Fruit fly (Drosophila melanogaster) whole organism, embryonic: ENCODE data around the gene Or19b.
"Not testable (repeated sequence)": the region's sequence is repeated elsewhere in the genome, so short reads cannot be mapped to it uniquely, and the experiment has no call there.

Experiments
- CG12391 ChIP-seq: fragments of 200-800 bp; sonication (Bioruptor generic); optimal IDR thresholded peaks from 3 replicates; lab custom pipeline; 2018; ENCODE audit warnings: missing biosample characterization, mild to moderate bottlenecking, missing genetic modification characterization, moderate library complexity
- CG14050 ChIP-seq: fragments of 200-800 bp; sonication (Bioruptor generic); IDR thresholded peaks from 3 replicates; pipeline ENCODE4 v1.3.6; 2022; ENCODE audit warnings: missing biosample characterization, missing genetic modification characterization
- CG17361 ChIP-seq: fragments of 200-800 bp; sonication (Bioruptor generic); IDR thresholded peaks from 3 replicates; pipeline ENCODE4 v1.3.6; 2022; ENCODE audit warnings: missing biosample characterization, missing genetic modification characterization
- CG3163 ChIP-seq: fragments of 200-800 bp; sonication (Bioruptor generic); optimal IDR thresholded peaks from 3 replicates; lab custom pipeline; 2016; ENCODE audit warnings: missing biosample characterization, missing genetic modification characterization
- CG4282 ChIP-seq: fragments of 200-800 bp; sonication (Bioruptor generic); optimal IDR thresholded peaks from 2 replicates; lab custom pipeline; 2016; ENCODE audit warnings: missing biosample characterization, missing genetic modification characterization
- CTCF ChIP-seq: fragments of 200-800 bp; sonication (Bioruptor generic); optimal IDR thresholded peaks from 2 replicates; lab custom pipeline; 2017; ENCODE audit warnings: missing biosample characterization, mild to moderate bottlenecking, missing genetic modification characterization, moderate library complexity
- Chrac-16 ChIP-seq: fragments of 200-800 bp; sonication (Bioruptor generic); optimal IDR thresholded peaks from 3 replicates; lab custom pipeline; 2016; ENCODE audit warnings: missing biosample characterization, missing genetic modification characterization
- D ChIP-seq, 2 experiments: fragments of 200-800 bp in 1 of 2; fragments of >200 bp in 1 of 2; sonication (Bioruptor generic) in 1 of 2; optimal IDR thresholded peaks; 2 replicates in 1 of 2; 3 replicates in 1 of 2; lab custom pipeline; 2017; ENCODE audit warnings: mild to moderate bottlenecking in 1 of 2, missing biosample characterization in 1 of 2, missing genetic modification characterization in 1 of 2, missing genetic modification reagents in 1 of 2
- Dek ChIP-seq: fragments of 200-800 bp; sonication (Bioruptor generic); optimal IDR thresholded peaks from 3 replicates; lab custom pipeline; 2019; ENCODE audit warnings: missing biosample characterization, mild to moderate bottlenecking, missing genetic modification characterization, moderate library complexity
- Dip2 ChIP-seq: fragments of 200-800 bp; sonication (Bioruptor generic); IDR thresholded peaks from 2 replicates; pipeline ENCODE4 v1.3.6; 2022; ENCODE audit warnings: missing biosample characterization, missing genetic modification characterization
- E2f1 ChIP-seq: fragments of 200-800 bp; sonication (Bioruptor generic); IDR thresholded peaks from 2 replicates; pipeline ENCODE4 v1.3.6; 2022; ENCODE audit warnings: missing biosample characterization, missing genetic modification characterization
- HLH4C ChIP-seq: fragments of 200-800 bp; sonication (Bioruptor generic); IDR thresholded peaks from 3 replicates; pipeline ENCODE4 v1.3.6; 2022; ENCODE audit warnings: missing biosample characterization, missing genetic modification characterization; ENCODE audit not compliant: partially characterized antibody
- Hr78 ChIP-seq, 2 experiments: fragments of 200-800 bp in 1 of 2; fragments of >200 bp in 1 of 2; sonication (Bioruptor generic) in 1 of 2; optimal IDR thresholded peaks; 2 replicates each; lab custom pipeline; 2017 to 2019; ENCODE audit warnings: missing biosample characterization in 2 of 2, missing genetic modification characterization in 2 of 2, mild to moderate bottlenecking in 1 of 2, moderate library complexity in 1 of 2
- Mrtf ChIP-seq: fragments of 200-800 bp; sonication (Bioruptor generic); IDR thresholded peaks from 3 replicates; pipeline ENCODE4 v1.3.6; 2022; ENCODE audit warnings: missing biosample characterization, missing genetic modification characterization
- Nf-YA ChIP-seq: fragments of 200-800 bp; sonication (Bioruptor generic); IDR thresholded peaks from 2 replicates; pipeline ENCODE4 v1.3.6; 2022; ENCODE audit warnings: missing biosample characterization, missing genetic modification characterization
- ab ChIP-seq: fragments of 200-800 bp; sonication (Bioruptor generic); optimal IDR thresholded peaks from 2 replicates; lab custom pipeline; 2016; ENCODE audit warnings: missing biosample characterization, missing genetic modification characterization
- abd-A ChIP-seq: fragments of 200-800 bp; sonication (Bioruptor generic); optimal IDR thresholded peaks from 3 replicates; lab custom pipeline; 2019; ENCODE audit warnings: missing biosample characterization, mild to moderate bottlenecking, missing genetic modification characterization, moderate library complexity
- cad ChIP-seq: fragments of >200 bp; optimal IDR thresholded peaks from 2 replicates; lab custom pipeline; 2017; ENCODE audit warnings: missing biosample characterization, missing genetic modification characterization
- chinmo ChIP-seq: fragments of 200-800 bp; sonication (Bioruptor generic); IDR thresholded peaks from 4 replicates; pipeline ENCODE4 v1.3.6; 2022; ENCODE audit warnings: missing biosample characterization, missing genetic modification characterization; ENCODE audit not compliant: partially characterized antibody
- dmrt11E ChIP-seq: fragments of 200-800 bp; sonication (Bioruptor generic); optimal IDR thresholded peaks from 3 replicates; lab custom pipeline; 2018; ENCODE audit warnings: missing biosample characterization, mild to moderate bottlenecking, missing genetic modification characterization, moderate library complexity
- fd96Cb ChIP-seq: fragments of 200-800 bp; sonication (Bioruptor generic); optimal IDR thresholded peaks from 2 replicates; lab custom pipeline; 2018; ENCODE audit warnings: missing biosample characterization, mild to moderate bottlenecking, missing genetic modification characterization, moderate library complexity
- grau ChIP-seq: fragments of 200-800 bp; optimal IDR thresholded peaks from 3 replicates; lab custom pipeline; 2019; ENCODE audit warnings: missing biosample characterization, mild to moderate bottlenecking, missing genetic modification characterization, moderate library complexity
- insv ChIP-seq, 2 experiments: fragments of 200-800 bp; sonication (Bioruptor generic); optimal IDR thresholded peaks; 3 replicates each; lab custom pipeline; 2016 to 2018; ENCODE audit warnings: missing biosample characterization in 2 of 2, missing genetic modification characterization in 2 of 2
- inv ChIP-seq: fragments of 200-800 bp; sonication (Bioruptor generic); IDR thresholded peaks from 2 replicates; pipeline ENCODE4 v1.3.6; 2022; ENCODE audit warnings: missing biosample characterization, missing genetic modification characterization; ENCODE audit not compliant: partially characterized antibody
- mam ChIP-seq: fragments of 200-800 bp; sonication (Bioruptor generic); optimal IDR thresholded peaks from 3 replicates; lab custom pipeline; 2016; ENCODE audit warnings: missing biosample characterization, missing genetic modification characterization
- org-1 ChIP-seq: fragments of 200-800 bp; sonication (Bioruptor generic); optimal IDR thresholded peaks from 2 replicates; lab custom pipeline; 2017; ENCODE audit warnings: missing biosample characterization, missing genetic modification characterization
- pzg ChIP-seq: fragments of 200-800 bp; sonication (Bioruptor generic); optimal IDR thresholded peaks from 3 replicates; lab custom pipeline; 2018; ENCODE audit warnings: missing biosample characterization, mild to moderate bottlenecking, missing genetic modification characterization, moderate library complexity
- sisA ChIP-seq: fragments of 200-800 bp; sonication (Bioruptor generic); IDR thresholded peaks from 2 replicates; pipeline ENCODE4 v1.3.6; 2022; ENCODE audit warnings: missing biosample characterization, missing genetic modification characterization
- stwl ChIP-seq: fragments of 200-800 bp; sonication (Bioruptor generic); optimal IDR thresholded peaks from 3 replicates; lab custom pipeline; 2018; ENCODE audit warnings: missing biosample characterization, mild to moderate bottlenecking, missing genetic modification characterization, moderate library complexity
- toy ChIP-seq: fragments of 200-800 bp; sonication (Bioruptor generic); IDR thresholded peaks from 2 replicates; pipeline ENCODE4 v1.3.6; 2022; ENCODE audit warnings: missing biosample characterization, missing genetic modification characterization
- trem ChIP-seq: fragments of 200-800 bp; optimal IDR thresholded peaks from 3 replicates; lab custom pipeline; 2019; ENCODE audit warnings: missing biosample characterization, mild to moderate bottlenecking, missing genetic modification characterization, moderate library complexity
- wdn ChIP-seq: fragments of 200-800 bp; sonication (Bioruptor generic); IDR thresholded peaks from 2 replicates; pipeline ENCODE4 v1.3.6; 2022; ENCODE audit warnings: missing biosample characterization, missing genetic modification characterization
- wek ChIP-seq: fragments of 200-800 bp; sonication (Bioruptor generic); optimal IDR thresholded peaks from 3 replicates; lab custom pipeline; 2018; ENCODE audit warnings: missing biosample characterization, mild to moderate bottlenecking, missing genetic modification characterization, moderate library complexity
- zfh2 ChIP-seq: fragments of 200-800 bp; sonication (Bioruptor generic); optimal IDR thresholded peaks from 2 replicates; lab custom pipeline; 2016; ENCODE audit warnings: missing biosample characterization, missing genetic modification characterization

Or19b gene

DNA sequence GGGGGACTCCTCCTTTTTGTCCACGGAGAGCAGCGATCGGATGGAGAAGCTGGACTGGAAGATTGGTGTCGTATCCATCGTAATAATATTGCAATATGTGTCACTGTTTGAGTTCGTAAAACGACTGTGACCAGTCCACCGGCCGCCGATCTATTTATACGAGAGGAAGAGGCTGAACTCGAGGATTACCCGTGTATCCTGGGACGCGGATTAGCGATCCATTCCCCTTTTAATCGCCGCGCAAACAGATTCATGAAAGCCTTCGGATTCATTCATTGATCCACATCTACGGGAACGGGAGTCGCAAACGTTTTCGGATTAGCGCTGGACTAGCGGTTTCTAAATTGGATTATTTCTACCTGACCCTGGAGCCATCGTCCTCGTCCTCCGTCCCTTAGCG is 1.9 kb upstream of the Or19b start, which contains the start of gene fd19B:
Gene fd19B, minus strand, starts transcription at position 101 of the 400 bp plus-strand sequence.
- TF ChIP-seq CG12391 (tag; lab: Kevin White, UChicago) (no peak), ab (GFP tag; lab: Kevin White, UChicago) (no peak), Chrac-16 (GFP tag; lab: Kevin White, UChicago) (no peak), cad (GFP tag; lab: Kevin White, UChicago) (no peak), abd-A (tag; lab: Kevin White, UChicago) (no peak), Mrtf (no peak), CG4282 (GFP tag; lab: Kevin White, UChicago) (no peak), org-1 (GFP tag; lab: Kevin White, UChicago) (no peak), sisA (GFP tag; lab: Robert Waterston, UW) (no peak), mam (GFP tag; lab: Kevin White, UChicago) (no peak)
- TF ChIP-seq, all 482 proteins: peak for 0

DNA sequence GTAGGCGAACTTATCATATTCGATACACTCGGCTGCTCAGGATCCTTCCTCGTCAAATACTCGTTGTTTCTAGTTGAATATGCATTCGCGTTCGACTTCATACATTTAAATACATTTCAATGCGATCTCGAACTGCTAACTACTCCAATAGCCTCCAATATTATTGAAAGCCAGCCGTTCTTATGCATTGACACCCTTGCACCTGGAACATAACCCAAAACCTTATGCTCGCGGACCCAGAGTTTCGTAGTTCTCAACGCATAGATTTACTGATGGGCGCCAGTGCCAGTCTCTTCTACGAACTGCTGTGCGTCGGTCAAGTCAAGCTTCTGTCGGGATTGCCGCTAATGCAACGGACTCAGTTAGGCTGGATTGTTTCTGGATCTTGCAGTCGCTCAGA is 2.2 kb downstream of the Or19b start, which contains the start of gene CG42581:
Gene CG42581, minus strand, starts transcription at position 101 of the 400 bp plus-strand sequence.
- not testable (repeated sequence) for TF ChIP-seq D (optimal IDR thresholded peaks at IDR 0.05; lab: Kevin White, UChicago); D (GFP tag; optimal IDR thresholded peaks at IDR 0.05; lab: Kevin White, UChicago); CG12391 (tag; lab: Kevin White, UChicago); grau

DNA sequence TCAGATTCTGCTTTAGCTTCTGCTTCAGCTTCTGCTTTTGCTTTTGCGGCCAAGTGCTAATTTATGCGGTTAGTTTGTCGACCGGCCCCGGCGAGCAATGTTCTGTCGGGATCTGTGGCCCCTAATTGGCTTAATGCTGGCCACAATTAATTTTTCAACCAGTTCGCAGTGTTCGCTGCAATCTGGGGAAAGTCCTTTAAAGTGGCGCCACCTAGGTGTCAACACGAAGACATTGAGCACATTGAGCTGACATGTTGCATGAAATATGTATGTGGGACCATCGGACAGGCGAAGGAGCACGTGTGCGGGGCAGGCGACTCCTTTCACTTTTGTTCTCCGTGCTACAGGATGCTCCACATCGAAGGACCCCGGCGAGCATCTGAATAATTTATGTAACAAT is 10.8 kb downstream of the Or19b start:
- TF ChIP-seq pzg (GFP tag; lab: Kevin White, UChicago) (no peak), CTCF (GFP tag; lab: Kevin White, UChicago) (peak; percentile 72), Dip2 (GFP tag; lab: Robert Waterston, UW) (peak; percentile 53)

DNA sequence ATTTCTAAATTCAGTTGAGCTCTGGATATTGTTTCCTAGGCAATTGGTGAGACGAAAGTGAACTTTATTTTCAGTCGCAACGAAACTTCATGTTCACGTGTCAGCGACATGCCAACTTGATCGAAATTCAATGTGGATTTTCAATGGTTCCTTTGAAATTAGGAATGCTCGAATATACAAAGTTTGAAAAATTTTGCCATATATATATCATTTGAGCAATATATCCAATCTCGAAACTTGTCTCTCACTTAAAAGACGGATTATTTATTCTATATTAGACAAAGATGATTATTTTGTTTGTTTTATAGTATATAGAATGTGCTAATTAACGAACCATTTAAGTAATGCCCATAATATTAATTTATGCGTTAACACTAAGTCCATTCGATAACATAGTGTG is 16.3 kb downstream of the Or19b start, which contains the start of gene karr:
Gene karr, minus strand, starts transcription at position 101 of the 400 bp plus-strand sequence.
- TF ChIP-seq insv (GFP tag; optimal IDR thresholded peaks at IDR 0.05; lab: Kevin White, UChicago): no peak
- peak; percentile 16 for TF ChIP-seq stwl (tag; lab: Kevin White, UChicago)
- no peak for TF ChIP-seq Dek (tag; lab: Kevin White, UChicago)
- TF ChIP-seq zfh2 (GFP tag; lab: Kevin White, UChicago): no peak
- TF ChIP-seq wdn (GFP tag; lab: Robert Waterston, UW): no peak
- TF ChIP-seq CG14050 (GFP tag; lab: Robert Waterston, UW): no peak
- no peak for TF ChIP-seq dmrt11E
- no peak for TF ChIP-seq chinmo
- TF ChIP-seq toy: no peak
- no peak for TF ChIP-seq fd96Cb (tag; lab: Kevin White, UChicago)
- no peak for TF ChIP-seq wek
- TF ChIP-seq Nf-YA (GFP tag; lab: Robert Waterston, UW): no peak
- no peak for TF ChIP-seq CG17361 (GFP tag; lab: Robert Waterston, UW)
- TF ChIP-seq inv (GFP tag; lab: Robert Waterston, UW): no peak
- peak; percentile 8 for TF ChIP-seq trem (tag; lab: Kevin White, UChicago)
- no peak for TF ChIP-seq CG3163 (GFP tag; lab: Kevin White, UChicago)

DNA sequence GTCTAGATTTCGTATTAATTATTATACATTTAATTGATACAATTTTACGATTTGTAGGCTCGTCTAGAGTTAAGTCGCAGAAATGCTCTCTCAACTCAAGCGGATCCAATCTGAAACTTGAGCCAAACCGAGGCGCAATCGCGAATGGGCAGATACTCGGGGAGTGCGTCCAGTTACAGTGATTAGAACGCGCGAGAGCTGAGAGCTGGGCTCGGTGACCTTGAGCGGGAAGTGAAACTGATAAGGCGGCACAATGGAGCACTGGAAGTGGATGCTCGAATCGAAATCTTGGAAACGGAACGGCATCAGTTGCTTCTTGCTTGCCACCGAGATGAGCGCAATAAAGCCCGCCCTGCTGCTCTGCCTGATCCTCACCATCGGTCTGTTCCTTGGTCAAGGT is 28.0 kb downstream of the Or19b start, which contains the start of gene CG34331:
Gene CG34331, plus strand, starts transcription at position 301 of the 400 bp plus-strand sequence.
- TF ChIP-seq HLH4C (0 out of 3 replicates have a peak, but pooled peaks have one; percentile 4), E2f1 (GFP tag; lab: Robert Waterston, UW) (no peak), Hr78 (GFP tag; optimal IDR thresholded peaks at IDR 0.05; lab: Kevin White, UChicago) (no peak)
